Worm (Caenorhabditis elegans) whole organism, L4 larva: ENCODE measurements around the gene pcm-1.

ENCODE experiments used
- F26F4.8 ChIP-seq: fragments of 200-800 bp; sonication (Bioruptor generic); conservative IDR thresholded peaks from 2 replicates; pipeline ENCODE4 v1.3.6; 2022; ENCODE audit warnings: missing genetic modification characterization, missing compliant biosample characterization
- T20F7.1 ChIP-seq: fragments of 200-800 bp; sonication (Bioruptor generic); optimal IDR thresholded peaks from 2 replicates; lab custom pipeline; 2018; ENCODE audit warnings: mild to moderate bottlenecking, missing genetic modification characterization, missing compliant biosample characterization
- Y105C5A.15 ChIP-seq: fragments of 200-800 bp; sonication (Bioruptor generic); IDR thresholded peaks from 2 replicates; pipeline ENCODE4 v1.3.6; 2022; ENCODE audit warnings: missing genetic modification characterization, missing compliant biosample characterization
- Y48G9A.11 ChIP-seq: fragments of 200-800 bp; sonication (Bioruptor generic); IDR thresholded peaks from 2 replicates; pipeline ENCODE4 v1.3.6; 2022; ENCODE audit warnings: missing genetic modification reagents, missing genetic modification characterization, missing compliant biosample characterization
- ZK337.2 ChIP-seq: fragments of 200-800 bp; sonication (Bioruptor generic); IDR thresholded peaks from 2 replicates; pipeline ENCODE4 v1.3.6; 2022; ENCODE audit warnings: missing genetic modification reagents, missing genetic modification characterization, missing compliant biosample characterization
- ZK546.5 ChIP-seq, 2 experiments: sonication (generic microtip); optimal IDR thresholded peaks; 2 replicates each; lab custom pipeline; 2017; ENCODE audit warnings: missing biosample characterization in 2 of 2, missing genetic modification characterization in 2 of 2
- aha-1 ChIP-seq: fragments of 150-350 bp; peaks from one replicate; lab custom pipeline; 2014; ENCODE audit warnings: missing biosample characterization, missing genetic modification characterization
- ceh-28 ChIP-seq: fragments of 150-350 bp; optimal IDR thresholded peaks from 2 replicates; lab custom pipeline; 2014; ENCODE audit warnings: missing biosample characterization, missing genetic modification reagents, missing genetic modification characterization
- ceh-44 ChIP-seq: fragments of 200-800 bp; sonication (Bioruptor generic); IDR thresholded peaks from 2 replicates; pipeline ENCODE4 v1.3.6; 2022; ENCODE audit warnings: missing genetic modification reagents, missing genetic modification characterization, missing compliant biosample characterization
- ceh-62 ChIP-seq: sonication (generic microtip); optimal IDR thresholded peaks from 2 replicates; lab custom pipeline; 2017; ENCODE audit warnings: missing biosample characterization, missing genetic modification characterization
- ces-1 ChIP-seq: fragments of 150-350 bp; sonication (generic microtip); optimal IDR thresholded peaks from 4 replicates; lab custom pipeline; 2014; ENCODE audit warnings: missing biosample characterization, missing genetic modification reagents, missing genetic modification characterization
- cey-2 ChIP-seq: sonication (generic microtip); optimal IDR thresholded peaks from 3 replicates; lab custom pipeline; 2017; ENCODE audit warnings: missing genetic modification characterization, mild to moderate bottlenecking, missing compliant biosample characterization, antibody characterized with exemption, borderline replicate concordance; ENCODE audit not compliant: insufficient read depth
- daf-8 ChIP-seq: fragments of 200-800 bp; sonication (Bioruptor generic); IDR thresholded peaks from 2 replicates; pipeline ENCODE4 v1.3.6; 2022; ENCODE audit warnings: missing genetic modification characterization, missing compliant biosample characterization
- dmd-6 ChIP-seq: fragments of 200-800 bp; sonication (Bioruptor generic); IDR thresholded peaks from 2 replicates; pipeline ENCODE4 v1.3.6; 2022; ENCODE audit warnings: missing genetic modification reagents, missing genetic modification characterization, missing compliant biosample characterization
- dmd-9 ChIP-seq: fragments of 200-800 bp; sonication (Bioruptor generic); IDR thresholded peaks from 2 replicates; pipeline ENCODE4 v1.3.6; 2022; ENCODE audit warnings: missing genetic modification reagents, missing genetic modification characterization, missing compliant biosample characterization
- duxl-1 ChIP-seq: sonication (generic microtip); optimal IDR thresholded peaks from 2 replicates; lab custom pipeline; 2016; ENCODE audit warnings: mild to moderate bottlenecking, missing genetic modification characterization, moderate library complexity, missing compliant biosample characterization; ENCODE audit not compliant: poor library complexity
- egl-43 ChIP-seq: fragments of 200-800 bp; sonication (Bioruptor generic); IDR thresholded peaks from 2 replicates; pipeline ENCODE4 v1.3.6; 2022; ENCODE audit warnings: missing genetic modification reagents, missing genetic modification characterization, missing compliant biosample characterization
- hlh-30 ChIP-seq: sonication (generic microtip); optimal IDR thresholded peaks from 2 replicates; lab custom pipeline; 2017; ENCODE audit warnings: antibody characterized with exemption, mild to moderate bottlenecking, missing genetic modification characterization, missing compliant biosample characterization; ENCODE audit not compliant: insufficient read depth
- lin-39 ChIP-seq: fragments of 150-350 bp; optimal IDR thresholded peaks from 2 replicates; lab custom pipeline; 2014; ENCODE audit warnings: missing biosample characterization, missing genetic modification reagents, missing genetic modification characterization
- mep-1 ChIP-seq: fragments of 150-350 bp; sonication (generic microtip); optimal IDR thresholded peaks from 3 replicates; lab custom pipeline; 2014; ENCODE audit warnings: missing biosample characterization, missing genetic modification characterization
- mes-2 ChIP-seq: sonication (generic microtip); optimal IDR thresholded peaks from 2 replicates; lab custom pipeline; 2016; ENCODE audit warnings: missing genotype, mild to moderate bottlenecking, missing genetic modification characterization, missing compliant biosample characterization; ENCODE audit not compliant: poor library complexity, severe bottlenecking
- nhr-10 ChIP-seq: fragments of 150-350 bp; optimal IDR thresholded peaks from 2 replicates; lab custom pipeline; 2014; ENCODE audit warnings: missing biosample characterization, missing genetic modification characterization
- nhr-48 ChIP-seq: sonication (generic microtip); optimal IDR thresholded peaks from 2 replicates; lab custom pipeline; 2016; ENCODE audit warnings: mild to moderate bottlenecking, missing genetic modification characterization, missing compliant biosample characterization
- nhr-6 ChIP-seq: fragments of 150-350 bp; optimal IDR thresholded peaks from 2 replicates; lab custom pipeline; 2014; ENCODE audit warnings: missing biosample characterization, missing genetic modification characterization
- nhr-76 ChIP-seq: fragments of 150-350 bp; optimal IDR thresholded peaks from 2 replicates; lab custom pipeline; 2014; ENCODE audit warnings: missing biosample characterization, missing genetic modification characterization
- saeg-2 ChIP-seq: fragments of 200-800 bp; sonication (Bioruptor generic); IDR thresholded peaks from 2 replicates; pipeline ENCODE4 v1.3.6; 2022; ENCODE audit warnings: missing genetic modification reagents, missing genetic modification characterization, missing compliant biosample characterization
- skn-1 ChIP-seq: fragments of 150-350 bp; optimal IDR thresholded peaks from 2 replicates; lab custom pipeline; 2014; ENCODE audit warnings: missing biosample characterization, missing genetic modification characterization
- snpc-1.2 ChIP-seq: fragments of 200-800 bp; sonication (Bioruptor generic); IDR thresholded peaks from 2 replicates; pipeline ENCODE4 v1.3.6; 2022; ENCODE audit warnings: missing genetic modification reagents, missing genetic modification characterization, missing compliant biosample characterization
- tra-1 ChIP-seq: fragments of 200-800 bp; sonication (Bioruptor generic); IDR thresholded peaks from 2 replicates; pipeline ENCODE4 v1.3.6; 2022; ENCODE audit warnings: missing genetic modification reagents, missing genetic modification characterization, missing compliant biosample characterization
- unc-62 ChIP-seq, 3 experiments: fragments of 150-350 bp in 1 of 3; sonication (generic microtip); optimal IDR thresholded peaks in 2 of 3; peaks in 1 of 3; 1 replicate in 1 of 3; 2 replicates in 2 of 3; lab custom pipeline; 2014 to 2017; ENCODE audit warnings: missing biosample characterization in 3 of 3, missing genetic modification characterization in 3 of 3, missing genetic modification reagents in 3 of 3, missing genotype in 1 of 3
- zag-1 ChIP-seq: fragments of 150-350 bp; optimal IDR thresholded peaks from 2 replicates; lab custom pipeline; 2014; ENCODE audit warnings: missing biosample characterization, missing genetic modification characterization
- zfp-2 ChIP-seq: sonication (generic microtip); optimal IDR thresholded peaks from 2 replicates; lab custom pipeline; 2016; ENCODE audit warnings: mild to moderate bottlenecking, missing genetic modification characterization, missing compliant biosample characterization

Gene pcm-1

ce11 chrV:5955627-5956026 lies 8.1 kb downstream of the pcm-1 start:
- TF ChIP-seq nhr-76 (tag; lab: Kevin White, UChicago) (no peak), ces-1 (GFP tag; lab: Kevin White, UChicago) (peak; percentile 36), unc-62 (GFP tag; optimal IDR thresholded peaks at IDR 0.05 in 1 of 2; lab: Kevin White, UChicago) (peak in 1 of 2 experiments; percentile 5), unc-62 (tag; optimal IDR thresholded peaks at IDR 0.05; lab: Kevin White, UChicago) (no peak)

DNA sequence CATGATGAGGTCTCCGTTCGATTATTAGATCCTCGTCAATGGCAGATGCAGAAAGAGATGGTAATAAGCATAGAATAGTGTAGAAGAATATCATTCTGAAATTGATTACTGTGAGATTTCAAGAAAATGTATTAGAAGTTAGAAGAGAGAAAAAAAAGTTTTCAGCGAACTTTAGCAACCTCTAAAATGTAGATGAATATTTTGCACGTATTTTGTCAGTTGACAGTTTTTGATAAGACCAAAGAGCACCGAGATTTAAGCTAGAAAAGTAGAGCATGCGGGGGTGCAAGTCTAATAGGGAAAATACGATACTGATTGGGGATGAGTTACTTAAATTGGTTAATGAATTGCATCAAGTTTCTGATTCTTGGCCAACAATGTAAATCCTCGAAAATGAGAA lies 8.9 kb downstream of the pcm-1 start, which contains the start of gene M03F8.6:
TSS of gene M03F8.6 (minus strand) at position 101 of the 400 bp plus-strand sequence.
- TF ChIP-seq Y105C5A.15 (GFP tag; lab: Robert Waterston, UW) (no peak), F26F4.8 (no peak), aha-1 (tag; lab: Kevin White, UChicago) (peak; percentile 42)

DNA sequence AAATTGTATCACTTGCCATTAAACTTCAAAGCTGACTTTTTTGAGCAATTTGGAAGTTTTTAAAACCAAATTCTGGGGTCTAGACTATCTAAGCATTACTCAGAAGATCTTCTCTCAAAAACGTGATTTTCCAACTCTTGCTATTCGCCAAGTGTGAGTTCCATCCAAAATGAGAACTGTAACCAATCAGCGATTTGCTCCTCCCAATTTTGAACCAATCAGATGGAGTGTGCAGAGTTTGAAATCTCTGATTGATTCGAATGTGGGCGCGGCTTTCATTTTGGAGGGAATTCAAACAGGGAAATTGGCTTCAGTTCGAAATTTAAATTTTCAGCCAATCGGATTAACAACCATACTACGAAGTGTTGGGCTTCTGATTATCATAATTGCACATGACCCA lies 10.6 kb downstream of the pcm-1 start:
- no peak for TF ChIP-seq tra-1
- no peak for TF ChIP-seq dmd-6 (GFP tag; lab: Robert Waterston, UW)
- TF ChIP-seq saeg-2, result no peak
- TF ChIP-seq mes-2, result no peak
- TF ChIP-seq egl-43 (GFP tag; lab: Robert Waterston, UW), result no peak
- TF ChIP-seq nhr-6 (tag; lab: Kevin White, UChicago), result no peak
- TF ChIP-seq zfp-2 (tag; lab: Kevin White, UChicago), result no peak

DNA sequence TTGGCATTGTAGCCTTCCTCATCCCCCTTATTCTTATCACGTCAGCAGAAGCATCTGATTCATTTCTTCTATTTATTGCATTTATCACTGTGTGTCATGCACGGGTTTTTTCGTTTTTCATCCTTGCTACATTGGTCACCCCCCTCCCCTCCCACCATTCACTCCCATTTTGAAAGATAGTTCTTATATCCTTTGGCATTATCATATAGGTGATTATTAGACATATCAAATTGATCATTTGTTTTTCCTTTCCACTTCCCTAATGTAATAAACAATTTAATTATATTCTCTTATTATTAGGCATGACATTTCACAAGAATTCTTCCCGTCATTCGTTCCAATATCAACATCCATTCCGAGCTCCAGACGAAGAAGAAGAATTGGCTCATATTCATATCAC lies 12.5 kb downstream of the pcm-1 start, which contains the start of gene M03F8.1:
TSS of gene M03F8.1 (plus strand) at position 301 of the 400 bp plus-strand sequence.
- TF ChIP-seq unc-62 (GFP tag; optimal IDR thresholded peaks at IDR 0.05 in 1 of 2; lab: Kevin White, UChicago) (peak in 1 of 2 experiments; percentile 75), unc-62 (tag; optimal IDR thresholded peaks at IDR 0.05; lab: Kevin White, UChicago) (no peak), zag-1 (tag; lab: Kevin White, UChicago) (no peak), cey-2 (tag; lab: Kevin White, UChicago) (no peak), hlh-30 (tag; lab: Kevin White, UChicago) (peak; percentile 51)

- no peak for TF ChIP-seq T20F7.1 (GFP tag; lab: Kevin White, UChicago)
- TF ChIP-seq skn-1, result no peak
- TF ChIP-seq nhr-48 (tag; lab: Kevin White, UChicago), result peak; percentile 61
- TF ChIP-seq Y48G9A.11, result no peak
- TF ChIP-seq unc-62 (GFP tag; optimal IDR thresholded peaks at IDR 0.05 in 1 of 2; lab: Kevin White, UChicago), result peak in 1 of 2 experiments; percentile 90
- TF ChIP-seq unc-62 (tag; optimal IDR thresholded peaks at IDR 0.05; lab: Kevin White, UChicago), result no peak
Observed at ce11 chrV:5949674-5950149, 14.0 kb downstream of the pcm-1 start.

DNA sequence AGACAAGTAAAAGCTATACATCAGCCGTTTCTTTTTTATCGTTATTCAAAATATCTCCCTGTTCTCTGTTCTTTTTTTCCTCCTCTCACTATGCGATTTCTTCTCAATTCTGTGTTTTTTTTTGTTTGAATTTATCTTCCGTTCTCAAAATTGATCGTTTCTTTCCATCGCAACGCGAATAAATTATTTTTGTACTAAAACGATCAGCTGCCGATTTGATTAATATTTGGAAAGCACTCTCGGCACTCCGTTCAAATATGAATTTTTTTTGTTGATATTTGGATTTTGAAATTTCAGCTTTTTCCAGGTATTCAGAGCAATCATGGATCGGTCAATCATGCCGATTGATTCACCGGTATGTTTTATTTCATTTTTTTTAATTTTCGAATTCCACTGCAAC lies 20.5 kb downstream of the pcm-1 start, which contains the start of gene pst-1:
TSS of gene pst-1 (plus strand) at position 301 of the 400 bp plus-strand sequence.
- TF ChIP-seq saeg-2 (no peak), ceh-62 (tag; lab: Kevin White, UChicago) (no peak), ceh-28 (tag; lab: Kevin White, UChicago) (no peak), tra-1 (no peak), nhr-10 (tag; lab: Kevin White, UChicago) (no peak), unc-62 (GFP tag; optimal IDR thresholded peaks at IDR 0.05 in 1 of 2; lab: Kevin White, UChicago) (no peak), unc-62 (tag; optimal IDR thresholded peaks at IDR 0.05; lab: Kevin White, UChicago) (no peak), duxl-1 (tag; lab: Kevin White, UChicago) (no peak), F26F4.8 (no peak), Y48G9A.11 (no peak), dmd-9 (GFP tag; lab: Robert Waterston, UW) (no peak), daf-8 (GFP tag; lab: Robert Waterston, UW) (no peak), zfp-2 (tag; lab: Kevin White, UChicago) (no peak), nhr-76 (tag; lab: Kevin White, UChicago) (no peak), snpc-1.2 (GFP tag; lab: Robert Waterston, UW) (no peak), lin-39 (tag; lab: Kevin White, UChicago) (no peak), ZK546.5 (tag; optimal IDR thresholded peaks at IDR 0.05; lab: Kevin White, UChicago) (no peak), mep-1 (tag; lab: Kevin White, UChicago) (no peak), ZK337.2 (GFP tag; lab: Robert Waterston, UW) (no peak), nhr-48 (tag; lab: Kevin White, UChicago) (no peak), ceh-44 (GFP tag; lab: Robert Waterston, UW) (no peak)
